Worm (Caenorhabditis elegans) whole organism, mixed stage, embryonic: ENCODE measurements around the gene D2062.5.
"Not testable (repeated sequence)": the region's sequence is repeated elsewhere in the genome, so short reads cannot be mapped to it uniquely, and the experiment has no call there.

Experiments used
- elt-1 ChIP-seq: sonication (generic microtip); optimal IDR thresholded peaks from 2 replicates; lab custom pipeline; 2017; ENCODE audit warnings: missing genetic modification characterization, mild to moderate bottlenecking, missing compliant biosample characterization, antibody characterized with exemption, moderate library complexity, borderline replicate concordance; ENCODE audit not compliant: insufficient read depth
- lsy-2 ChIP-seq: fragments of 150-350 bp; optimal IDR thresholded peaks from 2 replicates; lab custom pipeline; 2014; ENCODE audit warnings: missing biosample characterization, missing genetic modification characterization
- nhr-12 ChIP-seq: fragments of 150-350 bp; optimal IDR thresholded peaks from 2 replicates; lab custom pipeline; 2014; ENCODE audit warnings: missing biosample characterization, missing genetic modification characterization
- nhr-28 ChIP-seq: fragments of 150-350 bp; optimal IDR thresholded peaks from 2 replicates; lab custom pipeline; 2014; ENCODE audit warnings: missing biosample characterization, missing genetic modification characterization
- nhr-76 ChIP-seq: sonication (generic microtip); optimal IDR thresholded peaks from 2 replicates; lab custom pipeline; 2017; ENCODE audit warnings: missing biosample characterization, missing genetic modification characterization
- pha-4 ChIP-seq: fragments of 150-350 bp; optimal IDR thresholded peaks from 2 replicates; lab custom pipeline; 2018; ENCODE audit warnings: missing biosample characterization, missing genetic modification reagents, missing genetic modification characterization

ce11 chrII:2616634-2617033 is 5.9 kb upstream of the D2062.5 start, which contains the start of gene msrp-5:
- not testable (repeated sequence) for TF ChIP-seq nhr-12, lsy-2, pha-4, elt-1, nhr-76, nhr-28 (tag; lab: Kevin White, UChicago)
